Worm (Caenorhabditis elegans): ENCODE measurements around the gene marg-1.

DNA sequence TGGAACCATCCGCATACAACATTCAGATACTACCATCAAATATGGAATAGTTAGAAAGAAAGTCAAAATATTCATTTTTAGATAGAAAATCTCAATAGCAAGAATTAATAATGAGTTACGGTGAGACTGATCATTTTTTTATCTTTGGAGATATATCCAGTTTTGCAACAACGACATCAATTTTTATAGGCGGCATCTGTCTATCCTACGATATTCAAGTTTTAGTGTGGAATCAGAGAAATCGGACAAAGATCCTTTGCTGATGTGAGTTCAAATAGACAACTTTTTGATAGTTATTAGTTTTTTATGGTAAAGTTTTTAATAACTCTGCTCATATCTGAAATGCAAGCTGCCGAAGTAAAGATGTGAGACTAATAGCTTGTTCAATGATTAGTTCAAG lies 14.4 kb downstream of the marg-1 start, which contains the start of gene F47B7.4:
- TF ChIP-seq sea-1 (GFP tag; conservative IDR thresholded peaks at IDR 0.05) (no peak), hnd-1 (tag; optimal IDR thresholded peaks at IDR 0.05) (no peak), scrt-1 (GFP tag; IDR thresholded peaks at IDR 0.05) (no peak), hmbx-1 (tag; optimal IDR thresholded peaks at IDR 0.05) (no peak), ceh-13 (GFP tag; optimal IDR thresholded peaks at IDR 0.05) (no peak), pes-1 (GFP tag; IDR thresholded peaks at IDR 0.05) (no peak), tra-4 (tag; optimal IDR thresholded peaks at IDR 0.05) (no peak)

All from whole organism, early embryonic.